Worm (Caenorhabditis elegans) whole organism, L1 larva: ENCODE measurements around the gene ipla-1.

Source experiments
- C04F5.9 ChIP-seq: sonication (generic microtip); optimal IDR thresholded peaks from 2 replicates; lab custom pipeline; 2016; ENCODE audit warnings: missing genetic modification characterization, missing compliant biosample characterization
- C34B4.2 ChIP-seq: sonication (generic microtip); optimal IDR thresholded peaks from 2 replicates; lab custom pipeline; 2017; ENCODE audit warnings: mild to moderate bottlenecking, missing genetic modification characterization, missing compliant biosample characterization
- ama-1 ChIP-seq: fragments of 150-350 bp; optimal IDR thresholded peaks from 2 replicates; lab custom pipeline; 2014
- ceh-8 ChIP-seq: fragments of 200-800 bp; sonication (Bioruptor generic); optimal IDR thresholded peaks from 2 replicates; lab custom pipeline; 2018; ENCODE audit warnings: mild to moderate bottlenecking, missing genetic modification characterization, moderate library complexity, missing compliant biosample characterization
- ceh-82 ChIP-seq, 3 experiments: fragments of 150-350 bp in 1 of 3; sonication (generic microtip) in 2 of 3; optimal IDR thresholded peaks; 2 replicates each; lab custom pipeline; 2014 to 2017; ENCODE audit warnings: missing biosample characterization in 3 of 3, missing genetic modification characterization in 3 of 3
- ceh-88 ChIP-seq: fragments of 200-800 bp; sonication (Bioruptor generic); IDR thresholded peaks from 2 replicates; pipeline ENCODE4 v1.3.6; 2022; ENCODE audit warnings: missing genetic modification characterization, missing compliant biosample characterization
- ceh-90 ChIP-seq: sonication (generic microtip); optimal IDR thresholded peaks from 2 replicates; lab custom pipeline; 2016; ENCODE audit warnings: missing genetic modification characterization, missing compliant biosample characterization
- dpl-1 ChIP-seq, 3 experiments: fragments of 150-350 bp in 2 of 3; sonication (generic microtip) in 1 of 3; optimal IDR thresholded peaks; 2 replicates each; lab custom pipeline; 2014 to 2017; ENCODE audit warnings: missing biosample characterization in 3 of 3, missing genetic modification characterization in 3 of 3, missing genetic modification reagents in 3 of 3
- dsc-1 ChIP-seq: sonication (generic microtip); optimal IDR thresholded peaks from 2 replicates; lab custom pipeline; 2016; ENCODE audit warnings: mild to moderate bottlenecking, missing genetic modification characterization, missing compliant biosample characterization
- efl-1 ChIP-seq, 4 experiments: fragments of 150-350 bp; optimal IDR thresholded peaks in 3 of 4; peaks in 1 of 4; 1 replicate in 1 of 4; 2 replicates in 3 of 4; lab custom pipeline; 2014; ENCODE audit warnings: missing biosample characterization in 2 of 4, missing genetic modification characterization in 2 of 4, missing genetic modification reagents in 2 of 4
- efl-3 ChIP-seq: fragments of 200-800 bp; sonication (Bioruptor generic); optimal IDR thresholded peaks from 2 replicates; lab custom pipeline; 2018; ENCODE audit warnings: mild to moderate bottlenecking, missing genetic modification characterization, missing compliant biosample characterization
- egl-13 ChIP-seq: sonication (generic microtip); optimal IDR thresholded peaks from 2 replicates; lab custom pipeline; 2016; ENCODE audit warnings: missing genotype, missing genetic modification reagents, missing genetic modification characterization, missing compliant biosample characterization
- elt-3 ChIP-seq, 6 experiments: fragments of 150-350 bp in 1 of 6; sonication (generic microtip); optimal IDR thresholded peaks; 2 replicates each; lab custom pipeline; 2017 to 2018; ENCODE audit warnings: missing biosample characterization in 6 of 6, missing genetic modification characterization in 6 of 6, inconsistent platforms in 1 of 6
- fkh-10 ChIP-seq: sonication (generic microtip); optimal IDR thresholded peaks from 2 replicates; lab custom pipeline; 2017; ENCODE audit warnings: missing biosample characterization, missing genetic modification reagents, missing genetic modification characterization
- fkh-4 ChIP-seq: sonication (generic microtip); optimal IDR thresholded peaks from 2 replicates; lab custom pipeline; 2016; ENCODE audit warnings: missing compliant biosample characterization, missing genetic modification characterization, borderline replicate concordance
- fkh-8 ChIP-seq: sonication (generic microtip); optimal IDR thresholded peaks from 2 replicates; lab custom pipeline; 2016; ENCODE audit warnings: mild to moderate bottlenecking, missing genetic modification characterization, missing compliant biosample characterization
- hpl-2 ChIP-seq: fragments of 150-350 bp; optimal IDR thresholded peaks from 2 replicates; lab custom pipeline; 2014; ENCODE audit warnings: missing biosample characterization, missing genetic modification reagents, missing genetic modification characterization
- irx-1 ChIP-seq: sonication (generic microtip); optimal IDR thresholded peaks from 2 replicates; lab custom pipeline; 2016; ENCODE audit warnings: missing genetic modification characterization, missing compliant biosample characterization
- jun-1 ChIP-seq: fragments of 150-350 bp; optimal IDR thresholded peaks from 2 replicates; lab custom pipeline; 2014; ENCODE audit warnings: missing biosample characterization, missing genetic modification reagents, missing genetic modification characterization
- lin-35 ChIP-seq, 2 experiments: fragments of 150-350 bp; optimal IDR thresholded peaks; 2 replicates each; lab custom pipeline; 2014; ENCODE audit warnings: missing biosample characterization in 2 of 2, missing genetic modification characterization in 2 of 2, missing genetic modification reagents in 2 of 2
- lin-39 ChIP-seq: fragments of 150-350 bp; optimal IDR thresholded peaks from 2 replicates; lab custom pipeline; 2014; ENCODE audit warnings: missing biosample characterization, missing genetic modification reagents, missing genetic modification characterization
- lir-3 ChIP-seq: sonication (generic microtip); optimal IDR thresholded peaks from 2 replicates; lab custom pipeline; 2016; ENCODE audit warnings: mild to moderate bottlenecking, missing genetic modification characterization, moderate library complexity, missing compliant biosample characterization; ENCODE audit not compliant: poor library complexity
- mab-9 ChIP-seq: fragments of 200-800 bp; sonication (Bioruptor generic); IDR thresholded peaks from 2 replicates; pipeline ENCODE4 v1.3.6; 2022; ENCODE audit warnings: missing genetic modification reagents, missing genetic modification characterization, missing compliant biosample characterization
- mdl-1 ChIP-seq, 2 experiments: fragments of 150-350 bp; optimal IDR thresholded peaks; 2 replicates each; lab custom pipeline; 2014 to 2017; ENCODE audit warnings: missing biosample characterization in 2 of 2, missing genetic modification characterization in 2 of 2, inconsistent platforms in 1 of 2
- mef-2 ChIP-seq: fragments of 150-350 bp; optimal IDR thresholded peaks from 2 replicates; lab custom pipeline; 2014; ENCODE audit warnings: missing biosample characterization, missing genetic modification characterization
- mep-1 ChIP-seq: fragments of 150-350 bp; optimal IDR thresholded peaks from 2 replicates; lab custom pipeline; 2014; ENCODE audit warnings: missing biosample characterization, missing genetic modification characterization
- nhr-11 ChIP-seq: fragments of 150-350 bp; optimal IDR thresholded peaks from 2 replicates; lab custom pipeline; 2014; ENCODE audit warnings: missing biosample characterization, missing genetic modification characterization
- nhr-12 ChIP-seq: sonication (generic microtip); optimal IDR thresholded peaks from 2 replicates; lab custom pipeline; 2017; ENCODE audit warnings: missing biosample characterization, missing genetic modification characterization
- nhr-19 ChIP-seq: fragments of 200-800 bp; sonication (Bioruptor generic); conservative IDR thresholded peaks from 2 replicates; pipeline ENCODE4 v1.3.6; 2022; ENCODE audit warnings: missing genetic modification characterization, missing compliant biosample characterization
- nhr-237 ChIP-seq: fragments of 150-350 bp; optimal IDR thresholded peaks from 2 replicates; lab custom pipeline; 2014; ENCODE audit warnings: missing biosample characterization, missing genetic modification characterization
- nhr-28 ChIP-seq: fragments of 150-350 bp; optimal IDR thresholded peaks from 2 replicates; lab custom pipeline; 2014; ENCODE audit warnings: missing biosample characterization, missing genetic modification characterization
- nhr-76 ChIP-seq: sonication (generic microtip); optimal IDR thresholded peaks from 2 replicates; lab custom pipeline; 2017; ENCODE audit warnings: missing biosample characterization, missing genetic modification characterization
- nhr-77 ChIP-seq: fragments of 150-350 bp; optimal IDR thresholded peaks from 2 replicates; lab custom pipeline; 2014; ENCODE audit warnings: missing biosample characterization, missing genetic modification characterization
- pag-3 ChIP-seq: sonication (generic microtip); optimal IDR thresholded peaks from 2 replicates; lab custom pipeline; 2017; ENCODE audit warnings: missing genetic modification characterization, mild to moderate bottlenecking, missing compliant biosample characterization, antibody characterized with exemption, borderline replicate concordance; ENCODE audit not compliant: insufficient read depth
- pqm-1 ChIP-seq: sonication (generic microtip); optimal IDR thresholded peaks from 3 replicates; lab custom pipeline; 2017; ENCODE audit warnings: missing biosample characterization, missing genetic modification characterization
- skn-1 ChIP-seq: fragments of 150-350 bp; optimal IDR thresholded peaks from 2 replicates; lab custom pipeline; 2014; ENCODE audit warnings: missing biosample characterization, missing genetic modification characterization
- sup-37 ChIP-seq: fragments of 200-800 bp; sonication (Bioruptor generic); optimal IDR thresholded peaks from 2 replicates; lab custom pipeline; 2018; ENCODE audit warnings: mild to moderate bottlenecking, missing genetic modification characterization, missing compliant biosample characterization
- swsn-7 ChIP-seq: sonication (generic microtip); optimal IDR thresholded peaks from 2 replicates; lab custom pipeline; 2016; ENCODE audit warnings: missing genetic modification characterization, missing compliant biosample characterization
- tlp-1 ChIP-seq: fragments of 150-350 bp; optimal IDR thresholded peaks from 2 replicates; lab custom pipeline; 2014; ENCODE audit warnings: missing biosample characterization, missing genetic modification characterization
- unc-62 ChIP-seq: fragments of 150-350 bp; optimal IDR thresholded peaks from 2 replicates; lab custom pipeline; 2014; ENCODE audit warnings: missing biosample characterization, missing genetic modification reagents, missing genetic modification characterization
- unc-86 ChIP-seq: sonication (generic microtip); optimal IDR thresholded peaks from 2 replicates; lab custom pipeline; 2016; ENCODE audit warnings: missing genetic modification characterization, missing compliant biosample characterization
- vab-15 ChIP-seq: sonication (generic microtip); optimal IDR thresholded peaks from 2 replicates; lab custom pipeline; 2017; ENCODE audit warnings: missing genotype, mild to moderate bottlenecking, missing genetic modification characterization, missing compliant biosample characterization
- zip-4 ChIP-seq: fragments of 200-800 bp; sonication (Bioruptor generic); optimal IDR thresholded peaks from 2 replicates; lab custom pipeline; 2018; ENCODE audit warnings: mild to moderate bottlenecking, missing genetic modification characterization, moderate library complexity, missing compliant biosample characterization
- ztf-11 ChIP-seq, 2 experiments: sonication (generic microtip); optimal IDR thresholded peaks; 2 replicates each; lab custom pipeline; 2016 to 2017; ENCODE audit warnings: missing genetic modification characterization in 2 of 2, missing biosample characterization in 1 of 2, missing compliant biosample characterization in 1 of 2
- ztf-4 ChIP-seq: fragments of 150-350 bp; optimal IDR thresholded peaks from 2 replicates; lab custom pipeline; 2014; ENCODE audit warnings: missing biosample characterization, missing genetic modification characterization

Gene ipla-1

ce11 chrII:4601256-4601655, at the start of gene ipla-1:
Gene ipla-1 (minus strand): TSS chrII:4601356.
- TF ChIP-seq lir-3, result no peak
- no peak for TF ChIP-seq vab-15
- no peak for TF ChIP-seq fkh-8 (tag; lab: Kevin White, UChicago)
- no peak for TF ChIP-seq hpl-2
- TF ChIP-seq efl-1 (optimal IDR thresholded peaks at IDR 0.05; lab: Kevin White, UChicago), result no peak
- no peak for TF ChIP-seq efl-1 (GFP tag; optimal IDR thresholded peaks at IDR 0.05 in 1 of 2; lab: Kevin White, UChicago)
- no peak for TF ChIP-seq C04F5.9 (tag; lab: Kevin White, UChicago)
- no peak for TF ChIP-seq mef-2 (tag; lab: Kevin White, UChicago)
- no peak for TF ChIP-seq C34B4.2 (tag; lab: Kevin White, UChicago)
- TF ChIP-seq jun-1 (tag; lab: Kevin White, UChicago), result no peak
- no peak for TF ChIP-seq mep-1 (tag; lab: Kevin White, UChicago)
- TF ChIP-seq tlp-1, result no peak
- TF ChIP-seq nhr-77 (tag; lab: Kevin White, UChicago), result no peak
- no peak for TF ChIP-seq ceh-90
- TF ChIP-seq dsc-1 (tag; lab: Kevin White, UChicago), result no peak
- TF ChIP-seq mdl-1 (tag; optimal IDR thresholded peaks at IDR 0.05; lab: Kevin White, UChicago), result no peak
- TF ChIP-seq nhr-19 (GFP tag; lab: Robert Waterston, UW), result no peak
- no peak for TF ChIP-seq unc-62

DNA sequence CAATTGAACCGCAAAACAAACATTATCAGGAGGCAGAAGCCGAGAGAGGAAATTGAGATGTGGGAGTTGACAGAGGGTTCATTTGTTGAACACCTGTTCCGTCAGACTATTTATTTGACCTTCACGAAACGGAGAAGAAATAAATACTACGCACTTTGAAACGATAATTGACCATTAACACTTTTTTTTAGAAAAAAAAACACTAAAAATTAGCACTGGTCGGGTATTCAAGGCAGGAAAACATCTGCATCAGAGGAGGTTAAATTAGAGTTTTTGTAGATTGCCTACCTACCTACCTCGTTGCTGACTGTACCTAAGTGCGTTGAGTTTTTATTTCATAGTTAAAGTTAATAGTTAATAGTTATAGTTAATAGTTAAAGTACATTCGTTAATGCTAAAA, 48.9 kb upstream of the ipla-1 start:
- TF ChIP-seq irx-1 (tag; lab: Kevin White, UChicago), result no peak
- no peak for TF ChIP-seq pqm-1 (tag; lab: Kevin White, UChicago)
- no peak for TF ChIP-seq unc-86 (tag; lab: Kevin White, UChicago)
- TF ChIP-seq dpl-1 (GFP tag; optimal IDR thresholded peaks at IDR 0.05; lab: Kevin White, UChicago), result no peak
- no peak for TF ChIP-seq lin-35 (GFP tag; optimal IDR thresholded peaks at IDR 0.05; lab: Kevin White, UChicago)
- no peak for TF ChIP-seq nhr-11 (tag; lab: Kevin White, UChicago)
- TF ChIP-seq ceh-88 (GFP tag; lab: Robert Waterston, UW), result no peak

- TF ChIP-seq nhr-77 (tag; lab: Kevin White, UChicago) (no peak), ztf-4 (tag; lab: Kevin White, UChicago) (no peak), lir-3 (no peak), fkh-10 (GFP tag; lab: Kevin White, UChicago) (no peak), fkh-4 (tag; lab: Kevin White, UChicago) (no peak), efl-1 (optimal IDR thresholded peaks at IDR 0.05; lab: Kevin White, UChicago) (no peak), efl-1 (GFP tag; optimal IDR thresholded peaks at IDR 0.05 in 1 of 2; lab: Kevin White, UChicago) (no peak), nhr-28 (tag; lab: Kevin White, UChicago) (no peak), lin-39 (tag; lab: Kevin White, UChicago) (no peak), mab-9 (GFP tag; lab: Robert Waterston, UW) (no peak), swsn-7 (tag; lab: Kevin White, UChicago) (no peak), efl-3 (GFP tag; lab: Kevin White, UChicago) (no peak), nhr-76 (tag; lab: Kevin White, UChicago) (no peak), ztf-11 (tag; optimal IDR thresholded peaks at IDR 0.05; lab: Kevin White, UChicago) (no peak), fkh-8 (tag; lab: Kevin White, UChicago) (no peak), mef-2 (tag; lab: Kevin White, UChicago) (no peak)
These were observed 47.6 kb upstream of the ipla-1 start, which contains the start of gene lgc-27 for ce11 chrII:4648785-4649184. Gene lgc-27 (plus strand): TSS chrII:4649085.

ce11 chrII:4640748-4641147, 39.6 kb upstream of the ipla-1 start:
- TF ChIP-seq lin-35 (GFP tag; optimal IDR thresholded peaks at IDR 0.05; lab: Kevin White, UChicago) (peak in 1 of 2 experiments; percentile 5), ceh-88 (GFP tag; lab: Robert Waterston, UW) (no peak), dsc-1 (tag; lab: Kevin White, UChicago) (no peak), egl-13 (no peak), elt-3 (tag; optimal IDR thresholded peaks at IDR 0.05; lab: Kevin White, UChicago) (no peak), pqm-1 (tag; lab: Kevin White, UChicago) (no peak), skn-1 (no peak), nhr-12 (tag; lab: Kevin White, UChicago) (no peak), sup-37 (GFP tag; lab: Kevin White, UChicago) (no peak), nhr-76 (tag; lab: Kevin White, UChicago) (no peak), nhr-237 (tag; lab: Kevin White, UChicago) (no peak), ceh-82 (tag; optimal IDR thresholded peaks at IDR 0.05; lab: Kevin White, UChicago) (peak in 1 of 3 experiments; percentile 4), zip-4 (GFP tag; lab: Kevin White, UChicago) (no peak), nhr-28 (tag; lab: Kevin White, UChicago) (no peak), hpl-2 (no peak), efl-1 (optimal IDR thresholded peaks at IDR 0.05; lab: Kevin White, UChicago) (peak; percentile 36 to 44), efl-1 (GFP tag; optimal IDR thresholded peaks at IDR 0.05 in 1 of 2; lab: Kevin White, UChicago) (no peak), fkh-8 (tag; lab: Kevin White, UChicago) (peak; percentile 29), ceh-8 (GFP tag; lab: Kevin White, UChicago) (no peak), mep-1 (tag; lab: Kevin White, UChicago) (peak; percentile 5), ama-1 (lab: Kevin White, UChicago) (no peak), swsn-7 (tag; lab: Kevin White, UChicago) (no peak), pag-3 (tag; lab: Kevin White, UChicago) (no peak), lin-39 (tag; lab: Kevin White, UChicago) (no peak)
